Worm (Caenorhabditis elegans): Measurements from ENCODE around the gene ZK287.9.

ZK287.9 gene

ce11 chrV:9706592-9706991 lies 27.4 kb downstream of the ZK287.9 start:
- TF ChIP-seq ets-4 (GFP tag; optimal IDR thresholded peaks at IDR 0.05) = no peak
- TF ChIP-seq akir-1 (GFP tag; optimal IDR thresholded peaks at IDR 0.05) = no peak
- no peak for TF ChIP-seq C06A6.2 (GFP tag; conservative IDR thresholded peaks at IDR 0.05)
- TF ChIP-seq tlf-1 (GFP tag; optimal IDR thresholded peaks at IDR 0.05) = no peak
- TF ChIP-seq B0261.1 (tag; optimal IDR thresholded peaks at IDR 0.05) = no peak
- TF ChIP-seq ztf-25 (GFP tag; IDR thresholded peaks at IDR 0.05) = no peak
- no peak for TF ChIP-seq aptf-2 (GFP tag; conservative IDR thresholded peaks at IDR 0.05)
- TF ChIP-seq ztf-28 (GFP tag; IDR thresholded peaks at IDR 0.05) = no peak
- no peak for TF ChIP-seq pbrm-1 (GFP tag; IDR thresholded peaks at IDR 0.05)

- TF ChIP-seq somi-1 (GFP tag; optimal IDR thresholded peaks at IDR 0.05) (no peak), B0261.1 (tag; optimal IDR thresholded peaks at IDR 0.05) (no peak), ZK185.1 (tag; optimal IDR thresholded peaks at IDR 0.05; ENCODE audit: poor library complexity, severe bottlenecking) (no peak), nhr-80 (tag; optimal IDR thresholded peaks at IDR 0.05) (peak; percentile 49)
Measured at ce11 chrV:9709747-9710146, 30.6 kb downstream of the ZK287.9 start, which contains the start of gene tag-120. TSS of gene tag-120 (minus strand) at chrV:9709814.

- no peak for TF ChIP-seq hrde-1 (tag; optimal IDR thresholded peaks at IDR 0.05; ENCODE audit: borderline replicate concordance)
- TF ChIP-seq somi-1 (GFP tag; optimal IDR thresholded peaks at IDR 0.05) = no peak
- no peak for TF ChIP-seq ceh-27 (GFP tag; optimal IDR thresholded peaks at IDR 0.05)
- no peak for TF ChIP-seq pbrm-1 (GFP tag; IDR thresholded peaks at IDR 0.05)
- no peak for TF ChIP-seq madf-10 (tag; optimal IDR thresholded peaks at IDR 0.05)
- no peak for TF ChIP-seq fkh-3 (tag; optimal IDR thresholded peaks at IDR 0.05)
- no peak for TF ChIP-seq F39B2.1 (GFP tag; IDR thresholded peaks at IDR 0.05)
- TF ChIP-seq madf-3 (GFP tag; IDR thresholded peaks at IDR 0.05) = no peak
- no peak for TF ChIP-seq him-1 (tag; optimal IDR thresholded peaks at IDR 0.05)
- TF ChIP-seq lin-35 (GFP tag; optimal IDR thresholded peaks at IDR 0.05) = no peak
- TF ChIP-seq cebp-1 (GFP tag; IDR thresholded peaks at IDR 0.05) = peak; percentile 83
- TF ChIP-seq cebp-1 (tag; optimal IDR thresholded peaks at IDR 0.05) = no peak
- TF ChIP-seq nhr-179 (tag; optimal IDR thresholded peaks at IDR 0.05) = no peak
- TF ChIP-seq ceh-79 (tag; optimal IDR thresholded peaks at IDR 0.05) = no peak
- peak; percentile 45 for TF ChIP-seq nhr-80 (tag; optimal IDR thresholded peaks at IDR 0.05)
Measured at ce11 chrV:9711174-9711573, 32.0 kb downstream of the ZK287.9 start.

ce11 chrV:9712418-9713173 lies 33.4 kb downstream of the ZK287.9 start:
- TF ChIP-seq ztf-22 (GFP tag; optimal IDR thresholded peaks at IDR 0.05) (no peak), ztf-26 (tag; optimal IDR thresholded peaks at IDR 0.05) (no peak), let-526 (GFP tag; IDR thresholded peaks at IDR 0.05) (no peak), rpc-1 (optimal IDR thresholded peaks at IDR 0.05) (no peak), rpc-1 (tag; optimal IDR thresholded peaks at IDR 0.05) (no peak), die-1 (tag; optimal IDR thresholded peaks at IDR 0.05) (no peak), snpc-1.3 (tag; optimal IDR thresholded peaks at IDR 0.05; ENCODE audit: insufficient read depth) (no peak), F10E7.11 (tag; optimal IDR thresholded peaks at IDR 0.05) (no peak), lin-40 (tag; optimal IDR thresholded peaks at IDR 0.05) (no peak), attf-3 (GFP tag; conservative IDR thresholded peaks at IDR 0.05) (no peak)

Measured in whole organism, young adult.